Worm (Caenorhabditis elegans): ENCODE measurements around the gene pgph-3.

The pgph-3 gene

ce11 chrV:5790497-5791280, 27.0 kb upstream of the pgph-3 start, which contains the start of the genes nhr-142 and F44E7.9 (continued):
- TF ChIP-seq nhr-237 (tag; optimal IDR thresholded peaks at IDR 0.05) (no peak), aly-2 (tag; optimal IDR thresholded peaks at IDR 0.05) (no peak), F37D6.2 (tag; optimal IDR thresholded peaks at IDR 0.05) (peak; percentile 61), nhr-11 (tag; optimal IDR thresholded peaks at IDR 0.05) (peak; percentile 82), mes-2 (tag; optimal IDR thresholded peaks at IDR 0.05; ENCODE audit: poor library complexity, severe bottlenecking) (peak; percentile 95), T26A8.4 (GFP tag; IDR thresholded peaks at IDR 0.05) (peak; percentile 84), spr-1 (tag; optimal IDR thresholded peaks at IDR 0.05) (peak; percentile 83)

ce11 chrV:5788650-5789049, 25.0 kb upstream of the pgph-3 start:
- no peak for TF ChIP-seq nhr-25 (tag; optimal IDR thresholded peaks at IDR 0.05; ENCODE audit: borderline replicate concordance, insufficient read depth)
- TF ChIP-seq F37D6.2 (tag; optimal IDR thresholded peaks at IDR 0.05) = no peak
- TF ChIP-seq lin-38 (GFP tag; IDR thresholded peaks at IDR 0.05) = no peak
- TF ChIP-seq lin-39 (tag; optimal IDR thresholded peaks at IDR 0.05) = no peak
- no peak for TF ChIP-seq ceh-62 (tag; optimal IDR thresholded peaks at IDR 0.05)
- peak; percentile 10 for TF ChIP-seq hlh-11 (tag; optimal IDR thresholded peaks at IDR 0.05)
- peak; percentile 19; the same call in 1 of the 2 replicates for TF ChIP-seq egl-43 (GFP tag; IDR thresholded peaks at IDR 0.05)
- peak; percentile 99 for TF ChIP-seq nhr-28 (tag; optimal IDR thresholded peaks at IDR 0.05)
- TF ChIP-seq dve-1 (tag; optimal IDR thresholded peaks at IDR 0.05; ENCODE audit: insufficient read depth) = peak; percentile 5
- no peak for TF ChIP-seq saeg-2 (GFP tag; IDR thresholded peaks at IDR 0.05)
- no peak for TF ChIP-seq dmd-9 (GFP tag; IDR thresholded peaks at IDR 0.05)
- TF ChIP-seq daf-8 (GFP tag; IDR thresholded peaks at IDR 0.05) = no peak
- TF ChIP-seq ZK337.2 (GFP tag; IDR thresholded peaks at IDR 0.05) = no peak
- peak; percentile 18; the same call in 1 of the 2 replicates for TF ChIP-seq dmd-6 (GFP tag; IDR thresholded peaks at IDR 0.05)
- TF ChIP-seq arid-1 (GFP tag; conservative IDR thresholded peaks at IDR 0.05) = no peak
- TF ChIP-seq nhr-102 (tag; optimal IDR thresholded peaks at IDR 0.05) = peak; percentile 13
- no peak for TF ChIP-seq madf-5 (GFP tag; IDR thresholded peaks at IDR 0.05)
- no peak for TF ChIP-seq Y48G9A.11 (GFP tag; IDR thresholded peaks at IDR 0.05)
- TF ChIP-seq F26F4.8 (GFP tag; conservative IDR thresholded peaks at IDR 0.05) = no peak
- peak; percentile 38 for TF ChIP-seq pqm-1 (tag; optimal IDR thresholded peaks at IDR 0.05)
- no peak for TF ChIP-seq lir-3 (tag; optimal IDR thresholded peaks at IDR 0.05)
- no peak for TF ChIP-seq F49E8.2 (tag; optimal IDR thresholded peaks at IDR 0.05; ENCODE audit: borderline replicate concordance)
- no peak for TF ChIP-seq dpl-1 (GFP tag; optimal IDR thresholded peaks at IDR 0.05)

ce11 chrV:5785372-5785771, 21.7 kb upstream of the pgph-3 start, which contains the start of gene F44E7.7:
Gene F44E7.7 (minus strand): TSS chrV:5785472.
- TF ChIP-seq snpc-4 (tag; optimal IDR thresholded peaks at IDR 0.05) = no peak
- no peak for TF ChIP-seq lin-39 (tag; optimal IDR thresholded peaks at IDR 0.05)
- TF ChIP-seq lim-7 (GFP tag; IDR thresholded peaks at IDR 0.05) = no peak
- no peak for TF ChIP-seq mdl-1 (tag; optimal IDR thresholded peaks at IDR 0.05)
- TF ChIP-seq duxl-1 (tag; optimal IDR thresholded peaks at IDR 0.05; ENCODE audit: poor library complexity) = no peak
- TF ChIP-seq zip-2 (tag; optimal IDR thresholded peaks at IDR 0.05) = no peak
- no peak for TF ChIP-seq zag-1 (tag; optimal IDR thresholded peaks at IDR 0.05)
- TF ChIP-seq daf-16 (GFP tag; optimal IDR thresholded peaks at IDR 0.05) = no peak
- no peak for TF ChIP-seq daf-16 (tag; optimal IDR thresholded peaks at IDR 0.05)
- TF ChIP-seq Y105C5A.15 (GFP tag; IDR thresholded peaks at IDR 0.05) = no peak
